Worm (Caenorhabditis elegans) whole organism, young adult: ENCODE results near the gene srbc-22.

Experiments
- F10E7.11 ChIP-seq: sonication (generic microtip); optimal IDR thresholded peaks from 2 replicates; lab custom pipeline; 2017; ENCODE audit warnings: mild to moderate bottlenecking, missing genetic modification characterization, moderate library complexity, missing compliant biosample characterization
- ama-1 ChIP-seq, 3 experiments: fragments of 150-350 bp in 1 of 3; sonication (generic microtip) in 2 of 3; optimal IDR thresholded peaks; 2 replicates each; lab custom pipeline; 2014 to 2018; ENCODE audit warnings: missing biosample characterization in 2 of 3, missing genetic modification characterization in 2 of 3, missing genetic modification reagents in 2 of 3
- cebp-2 ChIP-seq: fragments of 200-800 bp; sonication (Bioruptor generic); IDR thresholded peaks from 2 replicates; pipeline ENCODE4 v1.3.6; 2022; ENCODE audit warnings: missing genetic modification characterization, missing compliant biosample characterization
- fkh-3 ChIP-seq: sonication (generic microtip); optimal IDR thresholded peaks from 2 replicates; lab custom pipeline; 2016; ENCODE audit warnings: mild to moderate bottlenecking, missing genetic modification characterization, missing compliant biosample characterization
- lin-35 ChIP-seq, 3 experiments: fragments of 150-350 bp in 2 of 3; sonication (generic microtip) in 1 of 3; optimal IDR thresholded peaks; 2 replicates each; lab custom pipeline; 2014 to 2018; ENCODE audit warnings: missing biosample characterization in 3 of 3, missing genetic modification characterization in 3 of 3, missing genetic modification reagents in 3 of 3
- nfya-2 ChIP-seq: fragments of 200-800 bp; sonication (Bioruptor generic); IDR thresholded peaks from 2 replicates; pipeline ENCODE4 v1.3.6; 2022; ENCODE audit warnings: missing genetic modification reagents, missing genetic modification characterization, missing compliant biosample characterization
- zfh-2 ChIP-seq: fragments of 200-800 bp; sonication (Bioruptor generic); conservative IDR thresholded peaks from 2 replicates; pipeline ENCODE4 v1.3.6; 2022; ENCODE audit warnings: missing genetic modification reagents, missing genetic modification characterization, missing compliant biosample characterization

DNA sequence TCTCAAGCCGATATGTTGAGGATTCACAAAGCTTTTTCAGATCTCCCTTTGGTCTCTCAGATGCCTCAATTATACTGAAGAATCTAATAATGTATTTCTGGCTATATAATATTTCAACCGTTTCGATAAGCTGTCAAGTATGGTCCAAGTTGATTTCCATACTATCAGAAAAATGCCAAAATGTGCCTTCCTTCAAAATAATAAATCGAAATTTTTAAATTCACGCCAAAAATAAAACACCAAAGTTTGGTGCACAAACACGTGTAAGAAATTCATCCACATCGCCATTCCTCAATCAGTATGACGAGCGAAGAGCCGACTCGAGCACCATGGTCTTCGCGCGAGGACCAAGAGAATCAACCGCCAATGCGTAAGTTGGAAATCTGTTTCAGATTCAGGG is 37.4 kb upstream of the srbc-22 start, which contains the start of gene F22F7.11:
- TF ChIP-seq fkh-3 (tag; lab: Kevin White, UChicago) = no peak
- TF ChIP-seq cebp-2 (GFP tag; lab: Robert Waterston, UW) = no peak
- TF ChIP-seq nfya-2 (GFP tag; lab: Robert Waterston, UW) = no peak
- TF ChIP-seq lin-35 (GFP tag; optimal IDR thresholded peaks at IDR 0.05; lab: Kevin White, UChicago) = no peak
- no peak for TF ChIP-seq F10E7.11 (tag; lab: Kevin White, UChicago)
- TF ChIP-seq ama-1 (optimal IDR thresholded peaks at IDR 0.05; lab: Kevin White, UChicago) = no peak
- TF ChIP-seq ama-1 (GFP tag; optimal IDR thresholded peaks at IDR 0.05; lab: Kevin White, UChicago) = no peak
- no peak for TF ChIP-seq zfh-2 (GFP tag; lab: Robert Waterston, UW)
